Worm (Caenorhabditis elegans): Measurements from ENCODE around the gene H01M10.2.

H01M10.2 gene

ce11 chrX:2551450-2551849 is 34.1 kb downstream of the H01M10.2 start:
- TF ChIP-seq nhr-25 (tag; optimal IDR thresholded peaks at IDR 0.05): no peak
- peak; percentile 16 for TF ChIP-seq snpc-4 (tag; optimal IDR thresholded peaks at IDR 0.05)

- TF ChIP-seq nhr-28 (tag; optimal IDR thresholded peaks at IDR 0.05): no peak
- no peak for TF ChIP-seq ztf-11 (tag; optimal IDR thresholded peaks at IDR 0.05)
- TF ChIP-seq fkh-2 (tag; optimal IDR thresholded peaks at IDR 0.05): no peak
- TF ChIP-seq nhr-77 (tag; optimal IDR thresholded peaks at IDR 0.05): no peak
- TF ChIP-seq nhr-237 (tag; optimal IDR thresholded peaks at IDR 0.05): no peak
- no peak for TF ChIP-seq egl-5 (tag; optimal IDR thresholded peaks at IDR 0.05)
- TF ChIP-seq snpc-4 (tag; optimal IDR thresholded peaks at IDR 0.05): no peak
- no peak for TF ChIP-seq nfya-1 (tag; optimal IDR thresholded peaks at IDR 0.05; ENCODE audit: insufficient read depth)
- TF ChIP-seq lsy-12 (tag; optimal IDR thresholded peaks at IDR 0.05): no peak
- TF ChIP-seq nhr-43 (tag; optimal IDR thresholded peaks at IDR 0.05; ENCODE audit: poor library complexity, severe bottlenecking): no peak
- TF ChIP-seq eor-1 (tag; optimal IDR thresholded peaks at IDR 0.05): no peak
Measured at ce11 chrX:2550665-2551064, 34.9 kb downstream of the H01M10.2 start.

DNA sequence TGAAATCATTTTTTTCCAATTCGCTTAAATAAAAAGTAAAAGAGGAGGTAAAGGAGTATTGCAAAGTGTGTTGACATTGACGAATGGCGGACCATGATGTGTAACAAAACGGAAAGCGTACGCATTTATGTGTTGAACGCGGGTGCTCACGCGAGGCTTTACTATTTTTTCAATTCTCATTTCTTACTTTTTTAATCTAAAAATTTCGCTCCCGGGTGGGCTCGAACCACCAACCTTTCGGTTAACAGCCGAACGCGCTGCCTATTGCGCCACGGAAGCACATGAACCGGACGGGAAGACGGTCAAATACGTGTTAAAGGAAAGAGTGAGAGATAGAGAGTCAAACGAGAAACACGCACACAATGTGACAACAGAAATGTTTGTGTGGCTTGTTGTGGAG is 36.2 kb downstream of the H01M10.2 start:
- TF ChIP-seq pha-4 (tag; optimal IDR thresholded peaks at IDR 0.05): peak; percentile 70
- peak; percentile 43 for TF ChIP-seq tbx-2 (tag; optimal IDR thresholded peaks at IDR 0.05)
- peak; percentile 39 for TF ChIP-seq nhr-25 (tag; optimal IDR thresholded peaks at IDR 0.05)
- peak; percentile 51 for TF ChIP-seq egl-27 (tag; optimal IDR thresholded peaks at IDR 0.05)
- TF ChIP-seq elt-1 (tag; optimal IDR thresholded peaks at IDR 0.05): no peak
- TF ChIP-seq nhr-76 (tag; optimal IDR thresholded peaks at IDR 0.05): no peak
- no peak for TF ChIP-seq eor-1 (tag; optimal IDR thresholded peaks at IDR 0.05)
- no peak for TF ChIP-seq unc-39 (tag; optimal IDR thresholded peaks at IDR 0.05)
- peak; percentile 18 for TF ChIP-seq lin-15B (tag; optimal IDR thresholded peaks at IDR 0.05)
- peak; percentile 62 for TF ChIP-seq fos-1 (tag; optimal IDR thresholded peaks at IDR 0.05)
- peak; percentile 66 for TF ChIP-seq nfya-1 (tag; optimal IDR thresholded peaks at IDR 0.05; ENCODE audit: insufficient read depth)
- TF ChIP-seq nhr-43 (tag; optimal IDR thresholded peaks at IDR 0.05; ENCODE audit: poor library complexity, severe bottlenecking): peak; percentile 37
- no peak for TF ChIP-seq nhr-12 (tag; optimal IDR thresholded peaks at IDR 0.05)
- peak; percentile 38 for TF ChIP-seq pqm-1 (tag; optimal IDR thresholded peaks at IDR 0.05)
- peak; percentile 30 for TF ChIP-seq lin-39 (tag; optimal IDR thresholded peaks at IDR 0.05)
- TF ChIP-seq ama-1 (optimal IDR thresholded peaks at IDR 0.05): no peak
- TF ChIP-seq daf-12 (tag; optimal IDR thresholded peaks at IDR 0.05): no peak
- no peak for TF ChIP-seq nhr-11 (tag; optimal IDR thresholded peaks at IDR 0.05)
- TF ChIP-seq skn-1 (tag; optimal IDR thresholded peaks at IDR 0.05): peak; percentile 33
- TF ChIP-seq nhr-28 (tag; optimal IDR thresholded peaks at IDR 0.05): no peak
- peak; percentile 44 for TF ChIP-seq lsy-12 (tag; optimal IDR thresholded peaks at IDR 0.05)
- no peak for TF ChIP-seq mml-1 (tag; optimal IDR thresholded peaks at IDR 0.05)
- TF ChIP-seq ztf-4 (tag; optimal IDR thresholded peaks at IDR 0.05): no peak
- TF ChIP-seq jun-1 (tag; optimal IDR thresholded peaks at IDR 0.05): peak; percentile 39
- no peak for TF ChIP-seq fkh-2 (tag; optimal IDR thresholded peaks at IDR 0.05)
- TF ChIP-seq egl-5 (tag; optimal IDR thresholded peaks at IDR 0.05): no peak
- no peak for TF ChIP-seq elt-3 (tag; optimal IDR thresholded peaks at IDR 0.05)
- TF ChIP-seq ceh-9 (tag; optimal IDR thresholded peaks at IDR 0.05): no peak
- peak; percentile 78 for TF ChIP-seq hmg-11 (tag; optimal IDR thresholded peaks at IDR 0.05)
- no peak for TF ChIP-seq fkh-10 (GFP tag; optimal IDR thresholded peaks at IDR 0.05)
- no peak for TF ChIP-seq R02D3.7 (tag; optimal IDR thresholded peaks at IDR 0.05)
- TF ChIP-seq ztf-11 (tag; optimal IDR thresholded peaks at IDR 0.05): no peak
- TF ChIP-seq snpc-4 (tag; optimal IDR thresholded peaks at IDR 0.05): peak; percentile 13
- no peak for TF ChIP-seq unc-62 (GFP tag; optimal IDR thresholded peaks at IDR 0.05)
- peak; percentile 58 for TF ChIP-seq elt-2 (tag; optimal IDR thresholded peaks at IDR 0.05)
- TF ChIP-seq nhr-23 (tag; optimal IDR thresholded peaks at IDR 0.05): no peak
- TF ChIP-seq nhr-237 (tag; optimal IDR thresholded peaks at IDR 0.05): no peak
- no peak for TF ChIP-seq sea-2 (GFP tag; optimal IDR thresholded peaks at IDR 0.05)

DNA sequence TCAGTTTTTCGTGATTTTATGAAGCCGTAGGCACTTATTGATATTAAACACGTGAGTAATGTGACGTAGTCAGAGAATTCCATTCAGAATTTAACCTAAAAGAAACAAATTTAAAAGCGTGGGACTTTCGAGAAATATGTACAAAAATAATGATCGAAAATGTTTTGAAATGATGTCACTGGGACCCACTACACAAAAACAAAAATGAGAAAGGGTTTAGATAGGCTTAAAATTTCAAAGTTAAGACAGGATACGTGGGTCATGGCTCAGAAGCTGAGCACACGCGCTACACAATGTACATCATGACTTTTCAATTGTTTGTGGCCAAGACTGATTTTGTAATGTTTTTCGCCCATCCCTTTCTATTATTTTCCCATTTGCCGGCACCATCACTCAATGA is 36.7 kb downstream of the H01M10.2 start, which contains the start of gene smvt-1:
TSS of gene smvt-1 (minus strand) at position 101 of the 400 bp plus-strand sequence.
- no peak for TF ChIP-seq fos-1 (tag; optimal IDR thresholded peaks at IDR 0.05)
- TF ChIP-seq nfya-1 (tag; optimal IDR thresholded peaks at IDR 0.05; ENCODE audit: insufficient read depth): no peak
- TF ChIP-seq nhr-12 (tag; optimal IDR thresholded peaks at IDR 0.05): no peak
- no peak for TF ChIP-seq ceh-16 (tag; optimal IDR thresholded peaks at IDR 0.05)
- no peak for TF ChIP-seq nhr-77 (tag; optimal IDR thresholded peaks at IDR 0.05)
- TF ChIP-seq nhr-76 (tag; optimal IDR thresholded peaks at IDR 0.05): no peak
- TF ChIP-seq egl-5 (tag; optimal IDR thresholded peaks at IDR 0.05): no peak
- TF ChIP-seq ZK546.5 (tag; optimal IDR thresholded peaks at IDR 0.05): no peak
